Worm (Caenorhabditis elegans) whole organism, midembryonic: ENCODE data around the gene F09F9.2.

Experiments
- T22C8.4 ChIP-seq: fragments of 200-800 bp; sonication (Bioruptor generic); IDR thresholded peaks from 2 replicates; pipeline ENCODE4 v1.3.6; 2022; ENCODE audit warnings: missing genetic modification characterization, missing compliant biosample characterization
- cog-1 ChIP-seq: sonication (generic microtip); optimal IDR thresholded peaks from 2 replicates; lab custom pipeline; 2016; ENCODE audit warnings: missing genetic modification characterization, missing compliant biosample characterization
- flt-1 ChIP-seq: fragments of 200-800 bp; sonication (Bioruptor generic); IDR thresholded peaks from 2 replicates; pipeline ENCODE4 v1.3.6; 2022; ENCODE audit warnings: missing genetic modification characterization, missing compliant biosample characterization
- klf-2 ChIP-seq: fragments of 200-800 bp; sonication (Bioruptor generic); conservative IDR thresholded peaks from 2 replicates; pipeline ENCODE4 v1.3.6; 2022; ENCODE audit warnings: missing genetic modification reagents, missing genetic modification characterization, missing compliant biosample characterization
- med-1 ChIP-seq: sonication (generic microtip); optimal IDR thresholded peaks from 2 replicates; lab custom pipeline; 2017; ENCODE audit warnings: missing genetic modification characterization, mild to moderate bottlenecking, missing compliant biosample characterization, antibody characterized with exemption, missing genetic modification reagents; ENCODE audit not compliant: insufficient read depth
- ref-1 ChIP-seq: fragments of 200-800 bp; sonication (Bioruptor generic); conservative IDR thresholded peaks from 2 replicates; pipeline ENCODE4 v1.3.6; 2022; ENCODE audit warnings: missing genetic modification reagents, missing genetic modification characterization, missing compliant biosample characterization
- tab-1 ChIP-seq: fragments of 200-800 bp; sonication (Bioruptor generic); IDR thresholded peaks from 2 replicates; pipeline ENCODE4 v1.3.6; 2022; ENCODE audit warnings: missing genetic modification characterization, missing compliant biosample characterization
- ztf-23 ChIP-seq: fragments of 200-800 bp; sonication (Bioruptor generic); IDR thresholded peaks from 2 replicates; pipeline ENCODE4 v1.3.6; 2022; ENCODE audit warnings: missing genetic modification reagents, missing genetic modification characterization, missing compliant biosample characterization
- ztf-29 ChIP-seq: fragments of 200-800 bp; sonication (Bioruptor generic); IDR thresholded peaks from 2 replicates; pipeline ENCODE4 v1.3.6; 2022; ENCODE audit warnings: missing genetic modification reagents, missing genetic modification characterization, missing compliant biosample characterization

F09F9.2 gene

DNA sequence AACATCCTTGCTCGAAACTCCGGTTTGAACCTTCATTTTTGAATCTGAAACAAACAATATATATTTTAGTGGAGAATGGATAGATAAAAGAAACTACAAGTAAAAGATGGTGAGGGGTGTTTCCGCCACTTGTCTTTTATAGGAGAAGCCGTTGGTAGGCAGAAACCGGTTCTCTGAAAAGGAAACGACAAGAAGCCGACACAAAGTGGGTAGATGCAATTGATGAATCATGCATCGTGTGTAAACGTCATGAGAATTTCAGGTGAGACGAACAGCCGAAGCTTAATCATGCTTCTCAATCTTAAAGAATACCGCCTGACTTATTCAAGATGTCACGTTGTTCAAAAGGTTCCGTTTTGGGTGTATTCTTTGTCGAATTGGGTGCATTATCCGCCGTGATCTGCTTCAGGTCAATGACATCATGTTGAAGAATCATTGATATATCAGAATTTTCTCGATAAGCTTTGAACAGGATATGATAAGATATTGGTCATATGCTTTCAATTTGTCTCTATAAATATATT is 9.1 kb downstream of the F09F9.2 start, which contains the start of gene R02E4.3:
R02E4.3 (minus strand) TSS at position 51 of the 524 bp plus-strand sequence.
- TF ChIP-seq cog-1 (no peak), tab-1 (no peak), klf-2 (GFP tag; lab: Robert Waterston, UW) (no peak), med-1 (GFP tag; lab: Kevin White, UChicago) (no peak), ztf-23 (GFP tag; lab: Robert Waterston, UW) (no peak), flt-1 (GFP tag; lab: Robert Waterston, UW) (no peak), T22C8.4 (GFP tag; lab: Robert Waterston, UW) (no peak), ztf-29 (GFP tag; lab: Robert Waterston, UW) (no peak), ref-1 (no peak)

DNA sequence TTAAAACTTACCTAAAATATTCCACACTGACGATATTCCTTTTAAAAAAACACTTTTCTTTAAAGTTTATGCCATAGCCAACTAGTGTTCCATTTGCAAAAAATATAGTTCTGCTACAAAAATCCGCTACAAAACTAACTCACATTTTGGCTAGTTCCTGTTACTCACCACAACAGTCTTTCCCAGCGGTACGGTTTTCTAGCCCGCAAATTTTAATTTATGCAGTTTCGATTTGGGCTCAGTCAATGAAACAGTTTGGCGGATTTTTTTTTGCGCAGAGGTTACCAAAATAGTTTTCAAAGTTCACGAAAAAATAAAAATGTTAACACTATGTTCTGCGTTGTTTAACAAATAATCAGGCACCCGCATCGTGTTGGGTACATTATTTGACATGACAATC is 10.0 kb downstream of the F09F9.2 start:
- TF ChIP-seq med-1 (GFP tag; lab: Kevin White, UChicago) (no peak), cog-1 (no peak), ztf-29 (GFP tag; lab: Robert Waterston, UW) (no peak), tab-1 (no peak), flt-1 (GFP tag; lab: Robert Waterston, UW) (no peak), klf-2 (GFP tag; lab: Robert Waterston, UW) (no peak), ztf-23 (GFP tag; lab: Robert Waterston, UW) (no peak), ref-1 (no peak)

DNA sequence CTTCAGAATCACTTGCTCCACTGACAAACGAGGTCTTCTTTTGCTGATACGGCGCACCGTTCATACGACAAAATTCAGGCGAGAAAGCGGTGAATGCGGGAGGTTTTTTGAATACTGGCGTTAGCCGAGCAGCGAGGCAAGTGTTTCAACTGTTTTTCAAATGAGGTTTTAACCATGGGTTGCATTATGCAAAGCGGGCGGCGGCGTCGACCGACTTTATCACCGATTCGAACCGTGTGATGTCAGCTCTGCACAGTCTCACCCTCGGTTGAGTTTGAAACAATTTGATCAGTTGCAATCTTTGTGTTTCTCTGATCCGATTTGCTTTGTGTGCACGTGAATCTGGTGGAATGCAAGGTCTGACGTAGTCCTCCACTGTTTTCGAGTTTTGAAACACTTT is 10.8 kb downstream of the F09F9.2 start, which contains the start of gene clh-4:
clh-4 (minus strand) TSS at position 101 of the 400 bp plus-strand sequence.
- TF ChIP-seq med-1 (GFP tag; lab: Kevin White, UChicago): no peak

DNA sequence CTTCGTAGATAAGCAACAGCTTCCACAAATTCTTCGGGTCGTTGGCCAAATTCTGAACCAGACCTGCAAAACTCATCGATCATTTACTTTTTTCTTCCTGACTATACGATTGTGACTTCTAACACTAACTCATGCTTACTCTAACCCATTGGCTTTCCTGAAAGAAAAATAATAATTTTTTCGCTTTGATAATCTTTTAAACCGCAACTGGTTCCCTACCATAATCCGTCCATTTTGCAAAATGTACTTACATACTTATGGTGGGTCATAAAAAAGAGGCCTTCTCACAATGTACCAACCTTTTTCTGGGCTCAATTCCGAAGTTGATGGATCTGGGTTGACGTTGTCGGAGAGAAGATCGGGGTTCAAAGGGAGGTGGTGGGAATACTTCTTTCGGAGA is 16.3 kb downstream of the F09F9.2 start:
- TF ChIP-seq cog-1 (no peak), flt-1 (GFP tag; lab: Robert Waterston, UW) (no peak), ref-1 (no peak), klf-2 (GFP tag; lab: Robert Waterston, UW) (no peak), T22C8.4 (GFP tag; lab: Robert Waterston, UW) (no peak), tab-1 (no peak), ztf-29 (GFP tag; lab: Robert Waterston, UW) (no peak), med-1 (GFP tag; lab: Kevin White, UChicago) (no peak), ztf-23 (GFP tag; lab: Robert Waterston, UW) (no peak)

ce11 chrX:4088943-4089342 is 22.3 kb downstream of the F09F9.2 start:
- TF ChIP-seq med-1 (GFP tag; lab: Kevin White, UChicago) (no peak), ref-1 (no peak), ztf-23 (GFP tag; lab: Robert Waterston, UW) (no peak), klf-2 (GFP tag; lab: Robert Waterston, UW) (no peak), ztf-29 (GFP tag; lab: Robert Waterston, UW) (no peak), T22C8.4 (GFP tag; lab: Robert Waterston, UW) (no peak), cog-1 (no peak), flt-1 (GFP tag; lab: Robert Waterston, UW) (no peak), tab-1 (no peak)

DNA sequence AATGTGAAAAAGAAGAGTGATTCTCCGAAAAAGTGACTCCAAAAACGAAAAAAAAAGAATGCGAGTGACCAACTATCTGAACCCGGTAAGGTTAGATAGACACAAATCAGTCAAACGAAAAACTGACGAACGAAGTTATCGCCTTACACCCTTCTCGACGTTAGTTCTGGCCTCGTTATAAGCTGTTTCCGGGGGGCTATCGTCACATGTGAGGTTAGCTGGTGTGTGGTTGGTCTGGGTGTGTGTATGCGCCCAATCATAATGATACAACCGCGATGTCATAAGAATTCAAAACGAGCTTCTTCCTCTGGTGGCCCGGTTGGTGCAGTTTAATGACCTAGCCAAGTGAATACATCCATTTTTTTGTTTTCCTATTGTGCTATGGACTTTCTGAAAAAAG is 25.8 kb downstream of the F09F9.2 start:
- TF ChIP-seq cog-1 (no peak), T22C8.4 (GFP tag; lab: Robert Waterston, UW) (no peak), med-1 (GFP tag; lab: Kevin White, UChicago) (no peak), flt-1 (GFP tag; lab: Robert Waterston, UW) (no peak), tab-1 (no peak), ref-1 (no peak), klf-2 (GFP tag; lab: Robert Waterston, UW) (no peak), ztf-23 (GFP tag; lab: Robert Waterston, UW) (no peak), ztf-29 (GFP tag; lab: Robert Waterston, UW) (no peak)

DNA sequence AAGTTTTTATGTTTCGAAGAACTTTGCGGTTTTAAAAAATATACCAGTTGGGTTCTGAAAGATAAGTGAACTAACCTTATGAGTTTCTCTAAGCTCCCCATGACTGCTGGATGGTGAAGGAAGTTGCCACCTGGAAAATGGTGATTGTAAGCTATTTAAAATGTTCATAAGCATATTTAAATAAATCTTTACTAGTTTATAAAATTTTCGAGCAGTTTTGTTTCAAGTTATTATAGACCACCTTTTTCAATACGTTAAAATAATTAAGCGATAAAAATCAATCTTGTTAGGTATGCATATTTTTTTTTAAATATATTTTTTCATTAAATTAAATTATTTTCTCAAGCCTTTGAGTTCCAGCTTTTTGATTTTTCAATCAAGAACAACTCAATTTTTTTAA is 32.0 kb downstream of the F09F9.2 start, which contains the start of gene T06F4.1:
T06F4.1 (minus strand) TSS at position 101 of the 400 bp plus-strand sequence.
- no peak for TF ChIP-seq klf-2 (GFP tag; lab: Robert Waterston, UW)
- TF ChIP-seq flt-1 (GFP tag; lab: Robert Waterston, UW): no peak
- no peak for TF ChIP-seq cog-1
- no peak for TF ChIP-seq ztf-23 (GFP tag; lab: Robert Waterston, UW)
- no peak for TF ChIP-seq ztf-29 (GFP tag; lab: Robert Waterston, UW)
- TF ChIP-seq tab-1: no peak
- TF ChIP-seq ref-1: no peak
- no peak for TF ChIP-seq med-1 (GFP tag; lab: Kevin White, UChicago)
- no peak for TF ChIP-seq T22C8.4 (GFP tag; lab: Robert Waterston, UW)

DNA sequence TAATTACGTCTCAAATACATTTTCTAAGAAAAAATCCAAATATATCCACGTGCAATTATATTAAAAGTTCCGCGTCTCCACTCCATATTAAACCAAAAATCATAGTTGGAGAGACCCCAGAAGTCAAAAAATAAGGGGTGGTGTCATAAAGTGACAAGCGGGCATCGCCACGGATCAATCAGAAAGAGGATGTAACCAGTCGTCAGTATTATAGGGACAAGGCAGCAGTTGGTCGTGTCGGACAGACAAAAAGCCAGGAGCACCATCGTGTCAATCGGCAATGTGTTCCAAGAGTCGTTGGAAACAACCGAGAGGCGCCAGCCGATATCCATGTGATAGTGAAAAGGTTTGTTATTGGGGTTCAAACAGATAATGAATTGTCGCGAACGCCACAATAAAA is 35.3 kb downstream of the F09F9.2 start:
- no peak for TF ChIP-seq T22C8.4 (GFP tag; lab: Robert Waterston, UW)

ce11 chrX:4072501-4072900 is 38.7 kb downstream of the F09F9.2 start:
- TF ChIP-seq flt-1 (GFP tag; lab: Robert Waterston, UW) (no peak), tab-1 (no peak), ztf-23 (GFP tag; lab: Robert Waterston, UW) (no peak), med-1 (GFP tag; lab: Kevin White, UChicago) (no peak), ref-1 (no peak), ztf-29 (GFP tag; lab: Robert Waterston, UW) (no peak), T22C8.4 (GFP tag; lab: Robert Waterston, UW) (no peak), cog-1 (no peak), klf-2 (GFP tag; lab: Robert Waterston, UW) (no peak)

- TF ChIP-seq T22C8.4 (GFP tag; lab: Robert Waterston, UW): no peak
Observed at ce11 chrX:4068180-4068579, 43.1 kb downstream of the F09F9.2 start.
